Worm (Caenorhabditis elegans) whole organism, L4 larva: ENCODE data around the gene byn-1.
A peak's percentile ranks its signal among the peaks of the same experiment; 100 is the strongest.

Experiments used
- D1046.2 ChIP-seq: fragments of 200-800 bp; sonication (Bioruptor generic); IDR thresholded peaks from 2 replicates; pipeline ENCODE4 v1.3.6; 2022; ENCODE audit warnings: missing genetic modification characterization, missing compliant biosample characterization
- F26F4.8 ChIP-seq: fragments of 200-800 bp; sonication (Bioruptor generic); conservative IDR thresholded peaks from 2 replicates; pipeline ENCODE4 v1.3.6; 2022; ENCODE audit warnings: missing genetic modification characterization, missing compliant biosample characterization
- F37D6.2 ChIP-seq: sonication (generic microtip); optimal IDR thresholded peaks from 2 replicates; lab custom pipeline; 2016; ENCODE audit warnings: mild to moderate bottlenecking, missing genetic modification characterization, missing compliant biosample characterization
- F44E2.7 ChIP-seq: fragments of 200-800 bp; sonication (Bioruptor generic); IDR thresholded peaks from 2 replicates; pipeline ENCODE4 v2.1.2; 2022; ENCODE audit warnings: missing genetic modification characterization, missing compliant biosample characterization
- R02D3.7 ChIP-seq: fragments of 150-350 bp; sonication (generic microtip); optimal IDR thresholded peaks from 3 replicates; lab custom pipeline; 2014; ENCODE audit warnings: missing biosample characterization, missing genetic modification characterization
- T20F7.1 ChIP-seq: fragments of 200-800 bp; sonication (Bioruptor generic); optimal IDR thresholded peaks from 2 replicates; lab custom pipeline; 2018; ENCODE audit warnings: mild to moderate bottlenecking, missing genetic modification characterization, missing compliant biosample characterization
- T26A8.4 ChIP-seq: fragments of 200-800 bp; sonication (Bioruptor generic); IDR thresholded peaks from 2 replicates; pipeline ENCODE4 v1.3.6; 2022; ENCODE audit warnings: missing genetic modification characterization, missing compliant biosample characterization
- Y5F2A.4 ChIP-seq: fragments of 200-800 bp; sonication (Bioruptor generic); optimal IDR thresholded peaks from 2 replicates; lab custom pipeline; 2018; ENCODE audit warnings: mild to moderate bottlenecking, missing genetic modification characterization, missing compliant biosample characterization
- ZK546.5 ChIP-seq, 2 experiments: sonication (generic microtip); optimal IDR thresholded peaks; 2 replicates each; lab custom pipeline; 2017; ENCODE audit warnings: missing biosample characterization in 2 of 2, missing genetic modification characterization in 2 of 2
- aha-1 ChIP-seq: fragments of 150-350 bp; peaks from one replicate; lab custom pipeline; 2014; ENCODE audit warnings: missing biosample characterization, missing genetic modification characterization
- aly-2 ChIP-seq: sonication (generic microtip); optimal IDR thresholded peaks from 2 replicates; lab custom pipeline; 2018; ENCODE audit warnings: missing biosample characterization, missing genetic modification characterization
- ama-1 ChIP-seq: fragments of 150-350 bp; optimal IDR thresholded peaks from 2 replicates; lab custom pipeline; 2014; ENCODE audit warnings: inconsistent platforms, mixed read lengths
- arid-1 ChIP-seq: fragments of 200-800 bp; sonication (Bioruptor generic); conservative IDR thresholded peaks from 2 replicates; pipeline ENCODE4 v1.3.6; 2022; ENCODE audit warnings: missing genetic modification reagents, missing genetic modification characterization, missing compliant biosample characterization
- ceh-32 ChIP-seq: sonication (generic microtip); optimal IDR thresholded peaks from 2 replicates; lab custom pipeline; 2016; ENCODE audit warnings: mild to moderate bottlenecking, missing genetic modification characterization, missing compliant biosample characterization; ENCODE audit not compliant: poor library complexity
- ceh-62 ChIP-seq: sonication (generic microtip); optimal IDR thresholded peaks from 2 replicates; lab custom pipeline; 2017; ENCODE audit warnings: missing biosample characterization, missing genetic modification characterization
- ces-1 ChIP-seq: fragments of 150-350 bp; sonication (generic microtip); optimal IDR thresholded peaks from 4 replicates; lab custom pipeline; 2014; ENCODE audit warnings: missing biosample characterization, missing genetic modification reagents, missing genetic modification characterization
- ctbp-1 ChIP-seq: fragments of 200-800 bp; sonication (Bioruptor generic); IDR thresholded peaks from 2 replicates; pipeline ENCODE4 v1.3.6; 2022; ENCODE audit warnings: missing genetic modification reagents, missing genetic modification characterization, missing compliant biosample characterization
- daf-16 ChIP-seq, 3 experiments: sonication (generic microtip); optimal IDR thresholded peaks; 2 replicates each; lab custom pipeline; 2016 to 2017; ENCODE audit warnings: missing genetic modification characterization in 3 of 3, missing genetic modification reagents in 3 of 3, mild to moderate bottlenecking in 2 of 3, missing compliant biosample characterization in 2 of 3, missing biosample characterization in 1 of 3, moderate library complexity in 1 of 3
- daf-19 ChIP-seq: fragments of 200-800 bp; sonication (Bioruptor generic); conservative IDR thresholded peaks from 2 replicates; pipeline ENCODE4 v1.3.6; 2022; ENCODE audit warnings: missing genetic modification characterization, missing compliant biosample characterization
- daf-8 ChIP-seq: fragments of 200-800 bp; sonication (Bioruptor generic); IDR thresholded peaks from 2 replicates; pipeline ENCODE4 v1.3.6; 2022; ENCODE audit warnings: missing genetic modification characterization, missing compliant biosample characterization
- dmd-8 ChIP-seq: fragments of 200-800 bp; sonication (Bioruptor generic); IDR thresholded peaks from 2 replicates; pipeline ENCODE4 v1.3.6; 2022; ENCODE audit warnings: missing genetic modification characterization, missing compliant biosample characterization
- dmd-9 ChIP-seq: fragments of 200-800 bp; sonication (Bioruptor generic); IDR thresholded peaks from 2 replicates; pipeline ENCODE4 v1.3.6; 2022; ENCODE audit warnings: missing genetic modification reagents, missing genetic modification characterization, missing compliant biosample characterization
- fos-1 ChIP-seq: fragments of 150-350 bp; optimal IDR thresholded peaks from 2 replicates; lab custom pipeline; 2014; ENCODE audit warnings: missing biosample characterization, missing genetic modification characterization
- gei-8 ChIP-seq: fragments of 200-800 bp; sonication (Bioruptor generic); optimal IDR thresholded peaks from 2 replicates; lab custom pipeline; 2018; ENCODE audit warnings: mild to moderate bottlenecking, missing genetic modification characterization, missing compliant biosample characterization
- lin-13 ChIP-seq: fragments of 150-350 bp; optimal IDR thresholded peaks from 2 replicates; lab custom pipeline; 2014; ENCODE audit warnings: missing biosample characterization, missing genetic modification reagents, missing genetic modification characterization
- lin-29 ChIP-seq: fragments of 200-800 bp; sonication (Bioruptor generic); IDR thresholded peaks from 2 replicates; pipeline ENCODE4 v1.3.6; 2022; ENCODE audit warnings: missing genetic modification reagents, missing genetic modification characterization, missing compliant biosample characterization
- lin-39 ChIP-seq: fragments of 150-350 bp; optimal IDR thresholded peaks from 2 replicates; lab custom pipeline; 2014; ENCODE audit warnings: missing biosample characterization, missing genetic modification reagents, missing genetic modification characterization
- lsy-2 ChIP-seq, 2 experiments: fragments of 150-350 bp in 1 of 2; sonication (generic microtip) in 1 of 2; optimal IDR thresholded peaks; 2 replicates each; lab custom pipeline; 2014 to 2017; ENCODE audit warnings: missing biosample characterization in 2 of 2, missing genetic modification characterization in 2 of 2
- mep-1 ChIP-seq: fragments of 150-350 bp; sonication (generic microtip); optimal IDR thresholded peaks from 3 replicates; lab custom pipeline; 2014; ENCODE audit warnings: missing biosample characterization, missing genetic modification characterization
- mes-2 ChIP-seq: sonication (generic microtip); optimal IDR thresholded peaks from 2 replicates; lab custom pipeline; 2016; ENCODE audit warnings: missing genotype, mild to moderate bottlenecking, missing genetic modification characterization, missing compliant biosample characterization; ENCODE audit not compliant: poor library complexity, severe bottlenecking
- mxl-3 ChIP-seq: fragments of 200-800 bp; sonication (Bioruptor generic); optimal IDR thresholded peaks from 2 replicates; lab custom pipeline; 2018; ENCODE audit warnings: mild to moderate bottlenecking, missing genetic modification characterization, missing compliant biosample characterization
- nhr-11 ChIP-seq: fragments of 150-350 bp; optimal IDR thresholded peaks from 2 replicates; lab custom pipeline; 2014; ENCODE audit warnings: missing biosample characterization, missing genetic modification characterization
- nhr-6 ChIP-seq: fragments of 150-350 bp; optimal IDR thresholded peaks from 2 replicates; lab custom pipeline; 2014; ENCODE audit warnings: missing biosample characterization, missing genetic modification characterization
- nhr-77 ChIP-seq: fragments of 150-350 bp; optimal IDR thresholded peaks from 2 replicates; lab custom pipeline; 2014; ENCODE audit warnings: missing biosample characterization, missing genetic modification characterization
- pha-4 ChIP-seq, 2 experiments: fragments of 150-350 bp in 1 of 2; fragments of 200-800 bp in 1 of 2; sonication (Bioruptor generic) in 1 of 2; IDR thresholded peaks in 1 of 2; optimal IDR thresholded peaks in 1 of 2; 2 replicates each; pipeline versions ENCODE4 v1.3.6 to Lab custom; 2014 to 2022; ENCODE audit warnings: missing genetic modification characterization in 2 of 2, missing genetic modification reagents in 2 of 2, missing biosample characterization in 1 of 2, missing compliant biosample characterization in 1 of 2
- pqm-1 ChIP-seq: sonication (generic microtip); optimal IDR thresholded peaks from 2 replicates; lab custom pipeline; 2017; ENCODE audit warnings: missing biosample characterization, missing genetic modification characterization
- sdz-12 ChIP-seq: fragments of 200-800 bp; sonication (Bioruptor generic); optimal IDR thresholded peaks from 2 replicates; lab custom pipeline; 2018; ENCODE audit warnings: mild to moderate bottlenecking, missing genetic modification characterization, missing compliant biosample characterization
- set-16 ChIP-seq: fragments of 200-800 bp; sonication (Bioruptor generic); IDR thresholded peaks from 2 replicates; pipeline ENCODE4 v1.3.6; 2022; ENCODE audit warnings: missing genetic modification reagents, missing genetic modification characterization, missing compliant biosample characterization
- spr-1 ChIP-seq: sonication (generic microtip); optimal IDR thresholded peaks from 2 replicates; lab custom pipeline; 2016; ENCODE audit warnings: mild to moderate bottlenecking, missing genetic modification characterization, missing compliant biosample characterization
- unc-130 ChIP-seq: sonication (generic microtip); optimal IDR thresholded peaks from 2 replicates; lab custom pipeline; 2016; ENCODE audit warnings: missing genetic modification reagents, missing genetic modification characterization, missing compliant biosample characterization
- unc-62 ChIP-seq, 3 experiments: fragments of 150-350 bp in 1 of 3; sonication (generic microtip); optimal IDR thresholded peaks in 2 of 3; peaks in 1 of 3; 1 replicate in 1 of 3; 2 replicates in 2 of 3; lab custom pipeline; 2014 to 2017; ENCODE audit warnings: missing biosample characterization in 3 of 3, missing genetic modification characterization in 3 of 3, missing genetic modification reagents in 3 of 3, missing genotype in 1 of 3
- zag-1 ChIP-seq: fragments of 150-350 bp; optimal IDR thresholded peaks from 2 replicates; lab custom pipeline; 2014; ENCODE audit warnings: missing biosample characterization, missing genetic modification characterization
- zfp-2 ChIP-seq: sonication (generic microtip); optimal IDR thresholded peaks from 2 replicates; lab custom pipeline; 2016; ENCODE audit warnings: mild to moderate bottlenecking, missing genetic modification characterization, missing compliant biosample characterization
- zfp-3 ChIP-seq: fragments of 200-800 bp; sonication (Bioruptor generic); conservative IDR thresholded peaks from 2 replicates; pipeline ENCODE4 v1.3.6; 2022; ENCODE audit warnings: missing genetic modification reagents, missing genetic modification characterization, missing compliant biosample characterization
- zip-2 ChIP-seq: fragments of 150-350 bp; optimal IDR thresholded peaks from 2 replicates; lab custom pipeline; 2014; ENCODE audit warnings: missing biosample characterization, missing genetic modification characterization
- ztf-7 ChIP-seq: fragments of 150-350 bp; optimal IDR thresholded peaks from 2 replicates; lab custom pipeline; 2014; ENCODE audit warnings: missing biosample characterization, missing genetic modification characterization

byn-1 gene

ce11 chrIII:6895166-6895565, 36.6 kb upstream of the byn-1 start (continued):
- TF ChIP-seq aly-2 (peak; percentile 24), pqm-1 (peak; percentile 46), zfp-2 (no peak)

ce11 chrIII:6895677-6896076, 36.1 kb upstream of the byn-1 start:
- no peak for TF ChIP-seq ceh-32 (tag; lab: Kevin White, UChicago)
- peak; percentile 55 for TF ChIP-seq aha-1 (tag; lab: Kevin White, UChicago)
- no peak for TF ChIP-seq arid-1 (GFP tag; lab: Robert Waterston, UW)
- no peak for TF ChIP-seq F37D6.2 (tag; lab: Kevin White, UChicago)
- TF ChIP-seq mxl-3: no peak
- TF ChIP-seq ZK546.5 (tag; optimal IDR thresholded peaks at IDR 0.05; lab: Kevin White, UChicago): no peak
- TF ChIP-seq zfp-3 (GFP tag; lab: Robert Waterston, UW): no peak
- no peak for TF ChIP-seq daf-16 (GFP tag; optimal IDR thresholded peaks at IDR 0.05; lab: Kevin White, UChicago)
- TF ChIP-seq daf-16 (tag; optimal IDR thresholded peaks at IDR 0.05; lab: Kevin White, UChicago): peak; percentile 93
- no peak for TF ChIP-seq ces-1
- TF ChIP-seq zip-2 (tag; lab: Kevin White, UChicago): no peak

ce11 chrIII:6897587-6898064, 34.2 kb upstream of the byn-1 start, which contains the start of gene T07E3.4:
TSS of gene T07E3.4 (plus strand) at chrIII:6898014.
- no peak for TF ChIP-seq ama-1 (lab: Kevin White, UChicago)
- no peak for TF ChIP-seq pqm-1
- TF ChIP-seq ztf-7: peak; percentile 48
- TF ChIP-seq daf-19: no peak
- peak; percentile 60 for TF ChIP-seq T20F7.1
- TF ChIP-seq daf-8 (GFP tag; lab: Robert Waterston, UW): no peak
- TF ChIP-seq D1046.2 (GFP tag; lab: Robert Waterston, UW): no peak
- peak; percentile 50 to 84 for TF ChIP-seq lsy-2 (tag; optimal IDR thresholded peaks at IDR 0.05; lab: Kevin White, UChicago)
- no peak for TF ChIP-seq ceh-62
- TF ChIP-seq spr-1 (tag; lab: Kevin White, UChicago): peak; percentile 22
- no peak for TF ChIP-seq zfp-2
- peak in 1 of 2 experiments; percentile 90 for TF ChIP-seq unc-62 (GFP tag; optimal IDR thresholded peaks at IDR 0.05 in 1 of 2; lab: Kevin White, UChicago)
- no peak for TF ChIP-seq unc-62 (tag; optimal IDR thresholded peaks at IDR 0.05; lab: Kevin White, UChicago)
- no peak for TF ChIP-seq ces-1
- TF ChIP-seq sdz-12: no peak
- no peak for TF ChIP-seq lin-29 (GFP tag; lab: Robert Waterston, UW)
- TF ChIP-seq F26F4.8 (GFP tag; lab: Robert Waterston, UW): no peak
- TF ChIP-seq mep-1 (tag; lab: Kevin White, UChicago): peak; percentile 69
- TF ChIP-seq mxl-3: peak; percentile 34
- no peak for TF ChIP-seq ZK546.5 (tag; optimal IDR thresholded peaks at IDR 0.05; lab: Kevin White, UChicago)
- no peak for TF ChIP-seq F44E2.7 (GFP tag; lab: Robert Waterston, UW)
- peak; percentile 46 for TF ChIP-seq lin-13
- TF ChIP-seq zag-1 (tag; lab: Kevin White, UChicago): no peak
- no peak for TF ChIP-seq R02D3.7 (tag; lab: Kevin White, UChicago)
- peak; percentile 9 for TF ChIP-seq gei-8 (GFP tag; lab: Kevin White, UChicago)
- TF ChIP-seq ctbp-1 (GFP tag; lab: Robert Waterston, UW): peak; percentile 57; the same call in 1 of the 2 replicates
- TF ChIP-seq dmd-8: no peak
- peak; percentile 84 for TF ChIP-seq nhr-11 (tag; lab: Kevin White, UChicago)
- TF ChIP-seq nhr-77 (tag; lab: Kevin White, UChicago): no peak
- no peak for TF ChIP-seq fos-1 (tag; lab: Kevin White, UChicago)
- TF ChIP-seq pha-4 (GFP tag; IDR thresholded peaks at IDR 0.05; lab: Robert Waterston, UW): 0 out of 2 replicates have a peak, but pooled peaks have one; percentile 30
- TF ChIP-seq pha-4 (tag; optimal IDR thresholded peaks at IDR 0.05; lab: Kevin White, UChicago): no peak
- TF ChIP-seq lin-39 (tag; lab: Kevin White, UChicago): no peak
- no peak for TF ChIP-seq Y5F2A.4
- peak; percentile 8 for TF ChIP-seq zip-2 (tag; lab: Kevin White, UChicago)
- peak in 1 of 2 experiments; percentile 18 for TF ChIP-seq daf-16 (GFP tag; optimal IDR thresholded peaks at IDR 0.05; lab: Kevin White, UChicago)
- peak; percentile 68 for TF ChIP-seq daf-16 (tag; optimal IDR thresholded peaks at IDR 0.05; lab: Kevin White, UChicago)
- no peak for TF ChIP-seq nhr-6 (tag; lab: Kevin White, UChicago)
- TF ChIP-seq T26A8.4 (GFP tag; lab: Robert Waterston, UW): peak; percentile 59
- TF ChIP-seq mes-2: peak; percentile 66
- no peak for TF ChIP-seq set-16 (GFP tag; lab: Robert Waterston, UW)
- no peak for TF ChIP-seq dmd-9
- TF ChIP-seq unc-130 (GFP tag; lab: Kevin White, UChicago): no peak
- peak; percentile 98 for TF ChIP-seq aha-1 (tag; lab: Kevin White, UChicago)
